Worm (Caenorhabditis elegans) whole organism, late embryonic: Measurements from ENCODE around the gene W08F4.7.

ENCODE experiments used
- T23F11.4 ChIP-seq: fragments of 200-800 bp; sonication (Bioruptor generic); optimal IDR thresholded peaks from 2 replicates; lab custom pipeline; 2018; ENCODE audit warnings: mild to moderate bottlenecking, missing genetic modification characterization, missing compliant biosample characterization
- ama-1 ChIP-seq: fragments of 150-350 bp; optimal IDR thresholded peaks from 2 replicates; lab custom pipeline; 2014
- ceh-18 ChIP-seq: sonication (generic microtip); optimal IDR thresholded peaks from 2 replicates; lab custom pipeline; 2016; ENCODE audit warnings: missing genetic modification characterization, missing compliant biosample characterization
- che-1 ChIP-seq: sonication (generic microtip); optimal IDR thresholded peaks from 2 replicates; lab custom pipeline; 2016; ENCODE audit warnings: mild to moderate bottlenecking, missing genetic modification characterization, missing compliant biosample characterization
- madf-2 ChIP-seq: sonication (generic microtip); optimal IDR thresholded peaks from 2 replicates; lab custom pipeline; 2017; ENCODE audit warnings: missing genetic modification characterization, missing compliant biosample characterization
- nhr-11 ChIP-seq: fragments of 150-350 bp; optimal IDR thresholded peaks from 2 replicates; lab custom pipeline; 2014; ENCODE audit warnings: missing biosample characterization, missing genetic modification characterization
- rnt-1 ChIP-seq: sonication (generic microtip); optimal IDR thresholded peaks from 2 replicates; lab custom pipeline; 2016; ENCODE audit warnings: missing genetic modification characterization, missing compliant biosample characterization

DNA sequence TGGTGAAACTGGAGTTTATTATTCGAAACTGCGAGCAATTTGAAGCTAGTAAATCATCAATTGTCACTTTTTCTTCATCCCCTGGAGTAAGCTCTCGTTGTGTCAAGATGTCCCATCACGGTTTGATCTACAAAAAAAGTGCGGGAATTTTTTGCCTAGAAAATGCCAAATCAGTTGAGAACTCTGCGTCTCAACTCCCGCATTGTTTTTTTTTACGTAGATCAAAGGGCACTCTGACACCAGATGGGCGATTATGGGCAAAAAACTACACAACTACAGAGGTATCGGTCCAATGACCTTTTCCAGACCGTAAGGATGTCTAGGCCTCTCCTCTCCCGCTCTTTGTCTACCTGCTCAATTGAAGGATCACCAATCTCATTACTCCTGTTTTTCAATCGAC lies 10.0 kb upstream of the W08F4.7 start, which contains the start of gene fbxb-34:
- TF ChIP-seq che-1 (tag; lab: Kevin White, UChicago) (no peak), ceh-18 (no peak), ama-1 (lab: Kevin White, UChicago) (no peak), nhr-11 (no peak), T23F11.4 (no peak), rnt-1 (tag; lab: Kevin White, UChicago) (no peak), madf-2 (no peak)
